Fruit fly (Drosophila melanogaster): ENCODE measurements around the gene CG7320.
A peak's percentile ranks its signal among the peaks of the same experiment; 100 is the strongest.

The CG7320 gene

DNA sequence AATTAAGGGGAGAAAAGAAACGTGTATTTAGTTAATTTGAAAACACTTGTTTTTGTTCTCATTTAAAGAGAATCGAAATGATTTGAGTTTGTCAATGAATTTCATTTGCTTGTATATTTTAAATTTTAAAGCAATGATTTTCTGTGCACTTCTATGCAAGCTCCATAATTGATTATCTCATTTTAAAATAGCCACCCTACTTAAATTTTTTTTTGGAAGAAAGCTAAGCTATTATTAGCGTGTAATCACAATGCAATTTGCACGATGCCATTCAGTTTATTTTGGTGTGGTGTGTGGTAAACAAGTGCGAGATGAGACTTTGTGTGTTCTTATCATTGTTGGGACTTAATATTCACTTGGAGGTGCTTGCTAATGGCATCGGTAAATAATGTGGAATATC is at the start of gene CG7320:
Gene CG7320, plus strand, starts transcription at position 301 of the 400 bp plus-strand sequence.
- TF ChIP-seq CTCF (optimal IDR thresholded peaks at IDR 0.05) (no peak), CG8478 (optimal IDR thresholded peaks at IDR 0.05) (no peak)

- TF ChIP-seq CTCF (optimal IDR thresholded peaks at IDR 0.05) (peak in 1 of 2 experiments; percentile 37), CG8478 (optimal IDR thresholded peaks at IDR 0.05) (no peak)
Observed at dm6 chr3L:18154140-18154539, 47.2 kb upstream of the CG7320 start.

dm6 chr3L:18161175-18161574 is 40.1 kb upstream of the CG7320 start:
- TF ChIP-seq CG8478 (optimal IDR thresholded peaks at IDR 0.05) (no peak), CTCF (optimal IDR thresholded peaks at IDR 0.05) (peak; percentile 65 to 80)

- TF ChIP-seq CTCF (optimal IDR thresholded peaks at IDR 0.05) (no peak), CG8478 (optimal IDR thresholded peaks at IDR 0.05) (no peak)
Observed at dm6 chr3L:18162174-18162690, 39.1 kb upstream of the CG7320 start, which contains the start of gene CG13699. TSS of gene CG13699 (minus strand) at chr3L:18162522.

DNA sequence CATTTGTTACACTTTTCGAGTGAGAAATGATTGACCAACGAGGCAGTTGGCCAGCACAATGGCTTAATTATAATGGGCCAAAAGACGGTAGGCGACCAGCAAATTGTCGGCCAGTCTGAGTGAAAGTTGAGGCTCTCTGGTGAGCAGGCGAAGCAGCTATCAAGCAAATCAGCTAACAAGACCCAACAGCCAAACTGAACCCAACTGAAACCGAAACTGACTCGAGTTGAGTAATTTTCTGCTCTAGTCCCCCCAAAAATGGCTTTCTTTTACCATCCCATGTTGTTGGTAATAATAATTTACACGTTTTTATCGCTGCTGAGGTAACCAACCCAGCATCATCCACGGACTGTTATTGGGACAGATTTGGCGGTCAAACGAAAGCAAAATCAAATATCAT is 38.2 kb upstream of the CG7320 start:
- TF ChIP-seq CTCF (optimal IDR thresholded peaks at IDR 0.05) = no peak
- no peak for TF ChIP-seq CG8478 (optimal IDR thresholded peaks at IDR 0.05)

DNA sequence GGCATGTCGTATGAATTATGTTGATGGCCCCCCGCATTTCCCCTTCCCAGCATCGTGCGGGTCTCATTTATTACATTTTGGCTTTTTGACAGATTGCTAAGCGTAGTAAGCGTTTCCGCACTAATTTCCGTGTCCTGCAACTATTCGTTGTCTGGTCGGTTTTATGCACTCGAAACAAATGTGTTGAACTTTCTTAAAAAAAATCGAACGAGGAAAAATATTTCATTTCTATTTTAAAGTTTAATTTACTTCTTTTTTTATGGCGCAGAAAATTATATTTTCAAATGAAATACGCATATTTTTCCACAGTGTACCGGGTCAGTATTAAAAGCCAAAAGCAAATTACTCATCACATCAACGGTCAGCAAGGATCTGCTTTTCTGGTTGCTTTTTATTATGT is 36.5 kb upstream of the CG7320 start:
- TF ChIP-seq CG8478 (optimal IDR thresholded peaks at IDR 0.05) = no peak

dm6 chr3L:18166977-18167528 is 34.2 kb upstream of the CG7320 start:
- TF ChIP-seq CTCF (optimal IDR thresholded peaks at IDR 0.05) (peak; percentile 48 to 55), CG8478 (optimal IDR thresholded peaks at IDR 0.05) (no peak)

- TF ChIP-seq CTCF (optimal IDR thresholded peaks at IDR 0.05) = no peak
- TF ChIP-seq CG8478 (optimal IDR thresholded peaks at IDR 0.05) = no peak
Observed at dm6 chr3L:18171093-18171492, 30.2 kb upstream of the CG7320 start.

DNA sequence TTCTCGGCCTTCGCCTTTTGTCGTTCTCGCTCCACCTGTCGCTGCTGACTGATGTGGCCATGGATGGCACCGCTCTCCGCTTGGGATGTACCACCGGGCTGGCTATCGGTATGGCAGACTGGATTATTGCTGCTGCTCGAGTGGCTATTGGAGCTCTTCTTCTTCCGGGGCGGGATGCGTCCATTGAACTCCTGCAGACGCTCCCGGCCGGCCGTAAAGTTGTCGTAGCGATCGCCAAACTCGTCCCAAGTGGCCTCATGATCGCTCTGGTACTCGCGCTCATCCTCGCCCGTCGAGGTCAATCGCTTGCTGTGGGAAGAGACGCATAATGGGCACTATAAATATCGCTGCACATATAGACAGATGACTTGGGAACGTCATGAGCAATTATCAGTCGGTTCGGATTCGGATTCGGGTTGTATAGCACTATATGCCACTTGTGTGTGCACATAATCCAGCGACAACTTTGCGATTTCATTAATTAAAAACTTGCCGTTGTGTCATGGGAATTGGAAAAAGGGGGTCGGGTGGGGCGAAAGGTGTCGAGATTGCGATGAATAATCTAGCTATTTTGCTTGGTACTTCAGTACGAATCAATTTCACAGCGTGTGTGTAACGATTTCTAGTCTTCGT is 29.1 kb upstream of the CG7320 start:
- TF ChIP-seq CG8478 (optimal IDR thresholded peaks at IDR 0.05) = no peak
- TF ChIP-seq CTCF (optimal IDR thresholded peaks at IDR 0.05) = no peak

- TF ChIP-seq CTCF (optimal IDR thresholded peaks at IDR 0.05) (no peak), CG8478 (optimal IDR thresholded peaks at IDR 0.05) (no peak)
Observed at dm6 chr3L:18173668-18174067, 27.6 kb upstream of the CG7320 start.

DNA sequence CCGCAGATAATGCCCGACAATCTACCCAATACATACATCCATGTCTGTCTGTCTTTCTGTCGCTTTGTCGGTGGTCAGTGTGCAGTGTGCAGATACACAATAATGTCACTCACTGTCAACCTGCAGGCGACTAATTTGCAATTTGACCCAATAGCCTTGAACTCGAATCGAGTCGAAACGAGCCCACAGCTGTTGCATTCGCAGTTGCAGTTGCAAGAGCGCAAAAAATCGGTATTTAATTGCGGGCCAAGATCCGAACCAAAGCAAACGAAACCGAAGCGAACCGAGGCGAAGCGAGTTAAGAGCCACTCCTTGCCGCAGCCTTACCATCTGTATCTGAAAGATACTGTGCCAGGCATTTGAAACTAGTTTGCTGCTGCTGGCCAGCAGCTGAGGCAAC is 26.5 kb upstream of the CG7320 start:
- no peak for TF ChIP-seq CTCF (optimal IDR thresholded peaks at IDR 0.05)
- no peak for TF ChIP-seq CG8478 (optimal IDR thresholded peaks at IDR 0.05)

- TF ChIP-seq CG8478 (optimal IDR thresholded peaks at IDR 0.05) = no peak
- TF ChIP-seq CTCF (optimal IDR thresholded peaks at IDR 0.05) = no peak
Observed at dm6 chr3L:18179564-18180201, 21.6 kb upstream of the CG7320 start.

dm6 chr3L:18181900-18182299 is 19.4 kb upstream of the CG7320 start:
- no peak for TF ChIP-seq CG8478 (optimal IDR thresholded peaks at IDR 0.05)
- no peak for TF ChIP-seq CTCF (optimal IDR thresholded peaks at IDR 0.05)

DNA sequence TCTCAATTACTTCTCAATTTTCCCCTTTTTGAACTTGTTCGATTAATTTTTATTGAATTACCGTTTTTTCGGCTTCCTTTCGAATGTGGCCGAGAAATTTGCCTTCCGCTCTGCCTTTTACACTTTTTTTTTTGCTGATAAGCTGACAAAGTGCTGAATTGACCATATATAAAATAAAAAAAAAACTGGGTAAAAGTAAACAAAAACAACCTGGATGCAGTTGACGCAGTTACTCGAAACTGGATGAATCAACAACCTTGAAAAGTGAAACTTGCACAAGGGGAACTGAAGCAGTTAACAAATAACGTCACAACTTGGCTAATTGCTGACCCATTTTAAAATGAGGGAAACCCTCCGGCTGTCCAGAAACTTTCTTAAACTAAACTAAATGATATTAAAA is 17.4 kb upstream of the CG7320 start:
- TF ChIP-seq CTCF (optimal IDR thresholded peaks at IDR 0.05) (no peak), CG8478 (optimal IDR thresholded peaks at IDR 0.05) (no peak)

DNA sequence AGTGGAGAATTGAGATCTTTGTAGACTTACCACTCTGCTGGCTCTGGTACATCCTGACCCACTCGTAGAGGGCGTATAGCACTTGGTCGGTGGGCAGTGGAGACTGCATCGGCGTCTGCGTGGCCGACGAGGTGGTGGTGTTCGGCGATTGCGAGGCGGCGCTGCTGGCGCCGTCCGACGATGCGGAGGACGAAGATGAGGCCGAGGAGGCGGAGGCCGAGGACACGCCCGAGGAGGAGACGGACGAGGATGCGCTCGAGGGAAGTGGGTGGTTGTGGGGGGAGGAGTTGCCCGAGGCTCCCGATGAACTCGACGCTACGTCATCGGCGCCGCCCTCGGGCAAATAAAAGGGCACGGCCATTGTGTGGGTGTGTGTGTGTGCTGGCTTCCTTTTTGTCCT is 16.5 kb upstream of the CG7320 start:
- no peak for TF ChIP-seq CG8478 (optimal IDR thresholded peaks at IDR 0.05)
- TF ChIP-seq CTCF (optimal IDR thresholded peaks at IDR 0.05) = no peak

All from S2 (cell line).